Worm (Caenorhabditis elegans): Measurements from ENCODE around the gene Y57A10A.27.
"Not testable (repeated sequence)": the region's sequence is repeated elsewhere in the genome, so short reads cannot be mapped to it uniquely, and the experiment has no call there.

Gene Y57A10A.27

ce11 chrII:12274944-12275343, at the start of gene Y57A10A.27:
Y57A10A.27 (minus strand) TSS chrII:12275044.
- TF ChIP-seq ceh-31 (tag; optimal IDR thresholded peaks at IDR 0.05), result no peak
- TF ChIP-seq ceh-19 (GFP tag; optimal IDR thresholded peaks at IDR 0.05), result no peak
- no peak for TF ChIP-seq hlh-13 (GFP tag; optimal IDR thresholded peaks at IDR 0.05)
- TF ChIP-seq hlh-6 (tag; optimal IDR thresholded peaks at IDR 0.05), result no peak
- no peak for TF ChIP-seq elt-2 (tag; optimal IDR thresholded peaks at IDR 0.05)
- no peak for TF ChIP-seq sox-4 (tag; optimal IDR thresholded peaks at IDR 0.05)
- no peak for TF ChIP-seq ceh-22 (tag; optimal IDR thresholded peaks at IDR 0.05)
- TF ChIP-seq Y22D7AL.16 (tag; optimal IDR thresholded peaks at IDR 0.05), result no peak
- no peak for TF ChIP-seq lin-11 (tag; optimal IDR thresholded peaks at IDR 0.05)
- TF ChIP-seq syd-9 (tag; optimal IDR thresholded peaks at IDR 0.05), result no peak
- no peak for TF ChIP-seq pha-2 (tag; optimal IDR thresholded peaks at IDR 0.05)
- no peak for TF ChIP-seq eyg-1 (tag; optimal IDR thresholded peaks at IDR 0.05)
- TF ChIP-seq tbx-2 (tag; optimal IDR thresholded peaks at IDR 0.05), result no peak
- TF ChIP-seq elt-4 (tag; optimal IDR thresholded peaks at IDR 0.05), result no peak
- no peak for TF ChIP-seq dmd-4 (tag; optimal IDR thresholded peaks at IDR 0.05; ENCODE audit: borderline replicate concordance)
- no peak for TF ChIP-seq fkh-6 (tag; optimal IDR thresholded peaks at IDR 0.05)
- TF ChIP-seq ceh-6 (GFP tag; optimal IDR thresholded peaks at IDR 0.05), result no peak
- no peak for TF ChIP-seq che-1 (tag; optimal IDR thresholded peaks at IDR 0.05)
- no peak for TF ChIP-seq tbx-7 (tag; optimal IDR thresholded peaks at IDR 0.05)

ce11 chrII:12324159-12324558, 49.3 kb upstream of the Y57A10A.27 start, which contains the start of gene sre-56:
sre-56 (plus strand) TSS chrII:12324459.
- TF ChIP-seq pha-2 (tag; optimal IDR thresholded peaks at IDR 0.05), result no peak

- TF ChIP-seq nhr-11 (tag; optimal IDR thresholded peaks at IDR 0.05) (no peak), tbx-7 (tag; optimal IDR thresholded peaks at IDR 0.05) (no peak), ceh-19 (GFP tag; optimal IDR thresholded peaks at IDR 0.05) (no peak), K09A11.1 (tag; optimal IDR thresholded peaks at IDR 0.05; ENCODE audit: insufficient read depth) (no peak)
These were observed 48.5 kb upstream of the Y57A10A.27 start, which contains the start of gene sre-53 for ce11 chrII:12323305-12323704. sre-53 (minus strand) TSS chrII:12323405.

- not testable (repeated sequence) for TF ChIP-seq pros-1 (tag; optimal IDR thresholded peaks at IDR 0.05); ceh-48 (tag; optimal IDR thresholded peaks at IDR 0.05); mec-3 (tag; optimal IDR thresholded peaks at IDR 0.05; ENCODE audit: borderline replicate concordance)
These were observed 43.7 kb upstream of the Y57A10A.27 start, which contains the start of gene sre-49 for ce11 chrII:12318541-12318940. sre-49 (plus strand) TSS chrII:12318841.

DNA sequence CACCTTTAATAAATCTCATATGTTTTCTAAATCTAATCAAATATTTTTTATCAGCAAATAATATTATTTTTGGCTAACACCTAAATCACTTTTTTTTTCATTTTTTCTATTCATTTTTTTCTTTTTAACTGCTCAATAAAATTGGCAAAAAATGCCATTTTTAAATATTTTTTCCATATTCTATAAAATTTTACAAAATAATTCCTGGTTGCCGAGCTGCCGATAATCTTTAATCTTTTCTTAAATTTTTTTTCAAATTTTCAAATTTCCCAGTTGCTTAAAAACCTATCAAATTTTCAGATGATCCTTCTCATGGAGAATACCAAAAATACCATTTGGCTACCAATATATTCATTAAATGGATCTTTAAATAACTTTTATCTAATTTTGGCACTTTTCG, 36.7 kb upstream of the Y57A10A.27 start, which contains the start of gene sre-51:
sre-51 (plus strand) TSS at position 301 of the 400 bp plus-strand sequence.
- TF ChIP-seq ceh-6 (GFP tag; optimal IDR thresholded peaks at IDR 0.05) (no peak), sox-4 (tag; optimal IDR thresholded peaks at IDR 0.05) (no peak), pag-3 (tag; optimal IDR thresholded peaks at IDR 0.05; ENCODE audit: borderline replicate concordance) (no peak), elt-2 (tag; optimal IDR thresholded peaks at IDR 0.05) (no peak), ttx-3 (tag; optimal IDR thresholded peaks at IDR 0.05) (no peak), dve-1 (tag; optimal IDR thresholded peaks at IDR 0.05) (no peak), ztf-16 (tag; optimal IDR thresholded peaks at IDR 0.05) (no peak), hlh-8 (tag; optimal IDR thresholded peaks at IDR 0.05) (no peak)

- TF ChIP-seq ceh-31 (tag; optimal IDR thresholded peaks at IDR 0.05), result no peak
- no peak for TF ChIP-seq tbx-2 (tag; optimal IDR thresholded peaks at IDR 0.05)
- TF ChIP-seq ceh-19 (GFP tag; optimal IDR thresholded peaks at IDR 0.05), result no peak
- TF ChIP-seq sdc-2 (tag; optimal IDR thresholded peaks at IDR 0.05), result no peak
- TF ChIP-seq sox-2 (GFP tag; IDR thresholded peaks at IDR 0.05), result no peak
- TF ChIP-seq hlh-30 (tag; optimal IDR thresholded peaks at IDR 0.05; ENCODE audit: insufficient read depth), result no peak
- no peak for TF ChIP-seq elt-2 (tag; optimal IDR thresholded peaks at IDR 0.05)
- no peak for TF ChIP-seq zip-5 (tag; optimal IDR thresholded peaks at IDR 0.05)
- TF ChIP-seq ceh-45 (GFP tag; IDR thresholded peaks at IDR 0.05), result no peak
These were observed 34.8 kb upstream of the Y57A10A.27 start, which contains the start of gene C50E10.2 for ce11 chrII:12309614-12310013. C50E10.2 (minus strand) TSS chrII:12309714.
